Worm (Caenorhabditis elegans): ENCODE results near the gene F53H8.3.

DNA sequence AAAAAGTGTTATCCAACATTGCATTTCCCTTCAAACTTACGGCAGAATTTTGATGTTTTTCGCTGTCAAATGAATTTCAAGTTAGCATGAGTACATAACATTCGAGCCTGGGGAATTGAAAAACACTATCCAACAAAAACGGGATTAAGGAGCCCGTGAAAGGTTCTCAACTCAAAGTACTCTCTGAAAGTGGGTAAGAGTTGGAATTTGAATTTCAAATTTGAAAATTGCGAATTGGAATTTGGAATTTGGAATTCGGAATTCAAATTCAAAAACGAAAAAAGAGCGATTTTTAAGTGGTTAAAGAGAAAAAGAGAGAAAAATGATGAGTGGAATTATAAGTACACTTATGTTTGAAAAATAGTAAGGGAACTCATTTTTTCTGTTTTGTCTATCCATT, 52.9 kb downstream of the F53H8.3 start, which contains the start of the genes C09E10.3 and dgk-1:
- TF ChIP-seq F37B4.10 (GFP tag; IDR thresholded peaks at IDR 0.05) (no peak), unc-62 (GFP tag; optimal IDR thresholded peaks at IDR 0.05) (no peak), unc-130 (GFP tag; optimal IDR thresholded peaks at IDR 0.05) (no peak), D2030.7 (GFP tag; IDR thresholded peaks at IDR 0.05) (no peak), nhr-90 (tag; optimal IDR thresholded peaks at IDR 0.05) (no peak)
